Worm (Caenorhabditis elegans) whole organism, early embryonic: ENCODE data around the gene T24A6.16.

Experiments used
- ama-1 ChIP-seq: fragments of 150-350 bp; optimal IDR thresholded peaks from 2 replicates; lab custom pipeline; 2014
- ceh-36 ChIP-seq: sonication (generic microtip); optimal IDR thresholded peaks from 2 replicates; lab custom pipeline; 2016; ENCODE audit warnings: missing genetic modification characterization, inconsistent platforms, missing compliant biosample characterization
- hmbx-1 ChIP-seq: sonication (generic microtip); optimal IDR thresholded peaks from 2 replicates; lab custom pipeline; 2016; ENCODE audit warnings: mild to moderate bottlenecking, missing genetic modification characterization, missing compliant biosample characterization
- hmg-4 ChIP-seq: fragments of 200-800 bp; sonication (Bioruptor generic); optimal IDR thresholded peaks from 2 replicates; lab custom pipeline; 2018; ENCODE audit warnings: mild to moderate bottlenecking, missing genetic modification characterization, missing compliant biosample characterization
- hnd-1 ChIP-seq: sonication (generic microtip); optimal IDR thresholded peaks from 2 replicates; lab custom pipeline; 2016; ENCODE audit warnings: missing genetic modification characterization, missing compliant biosample characterization
- tra-4 ChIP-seq: sonication (generic microtip); optimal IDR thresholded peaks from 2 replicates; lab custom pipeline; 2017; ENCODE audit warnings: missing genetic modification characterization, missing compliant biosample characterization

DNA sequence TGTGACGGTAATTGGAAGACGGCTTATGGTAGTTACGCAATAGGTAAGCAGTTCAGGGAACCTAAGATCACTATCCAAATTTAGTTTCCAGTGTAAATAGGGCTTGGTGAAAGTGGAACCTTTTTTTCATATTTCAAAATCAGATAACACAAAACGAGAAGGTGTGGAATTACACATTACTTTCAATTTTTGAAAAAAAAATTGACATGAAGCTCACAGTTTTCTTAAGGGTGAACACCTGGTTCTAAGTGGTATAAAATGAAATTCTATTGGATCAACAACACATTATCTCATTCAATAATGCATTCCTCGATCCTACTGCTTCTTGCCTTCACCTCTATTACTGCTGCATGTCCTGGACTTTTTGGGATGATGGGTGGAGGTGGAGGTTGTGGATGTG, 6.7 kb downstream of the T24A6.16 start, which contains the start of gene grl-30:
- no peak for TF ChIP-seq hnd-1 (tag; lab: Kevin White, UChicago)
- TF ChIP-seq ama-1, result no peak
- no peak for TF ChIP-seq tra-4
- no peak for TF ChIP-seq ceh-36
- no peak for TF ChIP-seq hmg-4 (GFP tag; lab: Kevin White, UChicago)
- TF ChIP-seq hmbx-1, result no peak
